Worm (Caenorhabditis elegans) whole organism, mixed stage, embryonic: ENCODE results near the gene ncx-2.

Experiments used
- elt-3 ChIP-seq: fragments of 150-350 bp; optimal IDR thresholded peaks from 2 replicates; lab custom pipeline; 2014; ENCODE audit warnings: missing biosample characterization, missing genetic modification characterization
- lin-13 ChIP-seq: fragments of 150-350 bp; optimal IDR thresholded peaks from 2 replicates; lab custom pipeline; 2014; ENCODE audit warnings: missing biosample characterization, missing genetic modification characterization
- mab-5 ChIP-seq: fragments of 150-350 bp; optimal IDR thresholded peaks from 2 replicates; lab custom pipeline; 2014; ENCODE audit warnings: missing biosample characterization, missing genetic modification characterization
- mep-1 ChIP-seq: fragments of 150-350 bp; optimal IDR thresholded peaks from 2 replicates; lab custom pipeline; 2017; ENCODE audit warnings: missing biosample characterization, missing genetic modification reagents, missing genetic modification characterization, inconsistent platforms
- nhr-76 ChIP-seq: sonication (generic microtip); optimal IDR thresholded peaks from 2 replicates; lab custom pipeline; 2017; ENCODE audit warnings: missing biosample characterization, missing genetic modification characterization
- unc-62 ChIP-seq: fragments of 150-350 bp; optimal IDR thresholded peaks from 2 replicates; lab custom pipeline; 2014; ENCODE audit warnings: missing biosample characterization, missing genetic modification reagents, missing genetic modification characterization

DNA sequence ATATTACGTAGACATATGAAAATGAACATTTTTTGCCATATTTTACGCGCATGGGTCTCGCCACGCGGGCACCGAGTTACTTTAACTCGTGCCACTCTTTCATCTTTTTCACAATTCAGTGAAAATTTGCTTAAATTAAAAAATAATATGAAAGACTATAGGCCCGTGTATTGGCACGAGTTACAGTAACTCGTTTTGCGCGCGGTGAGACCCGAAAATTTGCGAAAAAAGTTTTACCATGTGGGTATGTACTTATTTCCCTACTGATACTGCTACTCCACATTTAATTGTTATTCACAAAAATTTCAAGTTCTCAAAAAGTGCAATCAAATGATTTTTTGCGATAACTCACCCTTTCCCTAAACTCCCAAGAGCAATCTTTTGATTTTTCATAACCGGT is 5.7 kb upstream of the ncx-2 start:
- TF ChIP-seq elt-3 (no peak), unc-62 (GFP tag; lab: Kevin White, UChicago) (no peak), mep-1 (tag; lab: Kevin White, UChicago) (no peak), nhr-76 (no peak), lin-13 (tag; lab: Kevin White, UChicago) (no peak), mab-5 (tag; lab: Kevin White, UChicago) (no peak)
